Fruit fly (Drosophila melanogaster) whole organism, embryonic: Measurements from ENCODE around the gene CG11367.

Experiments
- Ada2b ChIP-seq: fragments of 200-800 bp; sonication (Bioruptor generic); IDR thresholded peaks from 2 replicates; pipeline ENCODE4 v1.3.6; 2022; ENCODE audit warnings: missing biosample characterization, missing genetic modification characterization
- Asciz ChIP-seq: fragments of 200-800 bp; sonication (Bioruptor generic); optimal IDR thresholded peaks from 2 replicates; lab custom pipeline; 2017; ENCODE audit warnings: missing biosample characterization, mild to moderate bottlenecking, missing genetic modification characterization, missing genetic modification reagents
- B-H1 ChIP-seq: fragments of 200-800 bp; sonication (Bioruptor generic); IDR thresholded peaks from 3 replicates; pipeline ENCODE4 v1.3.6; 2022; ENCODE audit warnings: missing biosample characterization, missing genetic modification characterization
- CG10462 ChIP-seq: fragments of 200-800 bp; sonication (Bioruptor generic); optimal IDR thresholded peaks from 2 replicates; lab custom pipeline; 2016; ENCODE audit warnings: missing biosample characterization, missing genetic modification characterization
- CG12942 ChIP-seq: fragments of 200-800 bp; sonication (Bioruptor generic); optimal IDR thresholded peaks from 3 replicates; lab custom pipeline; 2016; ENCODE audit warnings: missing biosample characterization, missing genetic modification characterization
- CG13287 ChIP-seq: fragments of 200-800 bp; sonication (Bioruptor generic); IDR thresholded peaks from 2 replicates; pipeline ENCODE4 v1.3.6; 2022; ENCODE audit warnings: missing biosample characterization, missing genetic modification characterization; ENCODE audit not compliant: partially characterized antibody
- CG13894 ChIP-seq: fragments of 200-800 bp; sonication (Bioruptor generic); optimal IDR thresholded peaks from 3 replicates; lab custom pipeline; 2018; ENCODE audit warnings: missing biosample characterization, mild to moderate bottlenecking, missing genetic modification characterization, moderate library complexity
- CG14965 ChIP-seq: fragments of 200-800 bp; sonication (Bioruptor generic); optimal IDR thresholded peaks from 2 replicates; lab custom pipeline; 2016; ENCODE audit warnings: missing biosample characterization, missing genetic modification characterization, borderline replicate concordance
- CG17568 ChIP-seq: fragments of 200-800 bp; sonication (Bioruptor generic); optimal IDR thresholded peaks from 2 replicates; lab custom pipeline; 2018; ENCODE audit warnings: missing biosample characterization, mild to moderate bottlenecking, missing genetic modification characterization, moderate library complexity
- CG17612 ChIP-seq: fragments of 200-800 bp; sonication (Bioruptor generic); IDR thresholded peaks from 2 replicates; pipeline ENCODE4 v1.3.6; 2022; ENCODE audit warnings: missing biosample characterization, missing genetic modification characterization
- CG1832 ChIP-seq: fragments of 200-800 bp; sonication (Bioruptor generic); optimal IDR thresholded peaks from 2 replicates; lab custom pipeline; 2017; ENCODE audit warnings: missing biosample characterization, mild to moderate bottlenecking, missing genetic modification characterization, inconsistent platforms
- CG2678 ChIP-seq: fragments of 200-800 bp; sonication (Bioruptor generic); optimal IDR thresholded peaks from 3 replicates; lab custom pipeline; 2019; ENCODE audit warnings: missing biosample characterization, mild to moderate bottlenecking, missing genetic modification characterization, moderate library complexity
- CG3838 ChIP-seq: fragments of 200-800 bp; sonication (Bioruptor generic); optimal IDR thresholded peaks from 3 replicates; lab custom pipeline; 2016; ENCODE audit warnings: missing biosample characterization, missing genetic modification characterization
- CG8388 ChIP-seq: fragments of 200-800 bp; sonication (Bioruptor generic); optimal IDR thresholded peaks from 2 replicates; lab custom pipeline; 2019; ENCODE audit warnings: missing biosample characterization, mild to moderate bottlenecking, missing genetic modification characterization, moderate library complexity
- CG8765 ChIP-seq: fragments of 200-800 bp; sonication (Bioruptor generic); IDR thresholded peaks from 2 replicates; pipeline ENCODE4 v1.3.6; 2022; ENCODE audit warnings: missing biosample characterization, missing genetic modification characterization
- CG8944 ChIP-seq: fragments of 200-800 bp; sonication (Bioruptor generic); optimal IDR thresholded peaks from 3 replicates; lab custom pipeline; 2016; ENCODE audit warnings: missing biosample characterization, missing genetic modification characterization
- E2f2 ChIP-seq: fragments of 200-800 bp; sonication (Bioruptor generic); IDR thresholded peaks from 2 replicates; pipeline ENCODE4 v1.3.6; 2022; ENCODE audit warnings: missing biosample characterization, missing genetic modification characterization
- Gug ChIP-seq: fragments of 200-800 bp; sonication (Bioruptor generic); IDR thresholded peaks from 4 replicates; pipeline ENCODE4 v1.3.6; 2022; ENCODE audit warnings: missing biosample characterization, missing genetic modification characterization
- HLH54F ChIP-seq: fragments of 200-800 bp; sonication (Bioruptor generic); optimal IDR thresholded peaks from 3 replicates; lab custom pipeline; 2016; ENCODE audit warnings: missing biosample characterization, missing genetic modification characterization
- Hr51 ChIP-seq, 2 experiments: fragments of 200-800 bp; sonication (Bioruptor generic); optimal IDR thresholded peaks; 2 replicates in 1 of 2; 3 replicates in 1 of 2; lab custom pipeline; 2016 to 2018; ENCODE audit warnings: missing biosample characterization in 2 of 2, missing genetic modification characterization in 2 of 2, mild to moderate bottlenecking in 1 of 2, moderate library complexity in 1 of 2
- Mad ChIP-seq: fragments of 200-800 bp; sonication (Bioruptor generic); optimal IDR thresholded peaks from 2 replicates; lab custom pipeline; 2016; ENCODE audit warnings: missing biosample characterization, missing genetic modification characterization
- Six4 ChIP-seq: fragments of 200-800 bp; sonication (Bioruptor generic); optimal IDR thresholded peaks from 2 replicates; lab custom pipeline; 2016; ENCODE audit warnings: missing biosample characterization, missing genetic modification characterization
- Spps ChIP-seq: fragments of 200-800 bp; sonication (Bioruptor generic); optimal IDR thresholded peaks from 2 replicates; lab custom pipeline; 2018; ENCODE audit warnings: missing biosample characterization, mild to moderate bottlenecking, missing genetic modification characterization
- ase ChIP-seq: fragments of 200-800 bp; sonication (Bioruptor generic); IDR thresholded peaks from 3 replicates; pipeline ENCODE4 v1.3.6; 2022; ENCODE audit warnings: missing biosample characterization, missing genetic modification characterization
- ato ChIP-seq: fragments of 200-800 bp; sonication (Bioruptor generic); IDR thresholded peaks from 2 replicates; pipeline ENCODE4 v1.3.6; 2022; ENCODE audit warnings: missing biosample characterization, missing genetic modification characterization; ENCODE audit not compliant: partially characterized antibody
- az2 ChIP-seq: fragments of 200-800 bp; sonication (Bioruptor generic); optimal IDR thresholded peaks from 3 replicates; lab custom pipeline; 2016; ENCODE audit warnings: missing biosample characterization, missing genetic modification characterization
- bcd ChIP-seq: fragments of 200-800 bp; sonication (Bioruptor generic); optimal IDR thresholded peaks from 2 replicates; lab custom pipeline; 2017; ENCODE audit warnings: missing biosample characterization, mild to moderate bottlenecking, missing genetic modification characterization
- crc ChIP-seq: fragments of 200-800 bp; sonication (Bioruptor generic); optimal IDR thresholded peaks from 2 replicates; lab custom pipeline; 2016; ENCODE audit warnings: missing biosample characterization, missing genetic modification characterization
- dan ChIP-seq: fragments of 200-800 bp; sonication (Bioruptor generic); IDR thresholded peaks from 2 replicates; pipeline ENCODE4 v1.3.6; 2022; ENCODE audit warnings: missing biosample characterization, missing genetic modification characterization
- exex ChIP-seq: fragments of 200-800 bp; sonication (Bioruptor generic); optimal IDR thresholded peaks from 4 replicates; lab custom pipeline; 2018; ENCODE audit warnings: missing biosample characterization, mild to moderate bottlenecking, missing genetic modification characterization, moderate library complexity
- fru ChIP-seq: fragments of >200 bp; optimal IDR thresholded peaks from 2 replicates; lab custom pipeline; 2017
- fu2 ChIP-seq: fragments of 200-800 bp; sonication (Bioruptor generic); optimal IDR thresholded peaks from 2 replicates; lab custom pipeline; 2016; ENCODE audit warnings: missing biosample characterization, missing genetic modification characterization
- gcm2 ChIP-seq: fragments of 200-800 bp; sonication (Bioruptor generic); optimal IDR thresholded peaks from 2 replicates; lab custom pipeline; 2016; ENCODE audit warnings: missing biosample characterization, missing genetic modification characterization
- gsb ChIP-seq: fragments of 200-800 bp; sonication (Bioruptor generic); IDR thresholded peaks from 2 replicates; pipeline ENCODE4 v1.3.6; 2022; ENCODE audit warnings: missing biosample characterization, missing genetic modification characterization
- gt ChIP-seq: fragments of 200-800 bp; sonication (Bioruptor generic); IDR thresholded peaks from 2 replicates; pipeline ENCODE4 v1.3.6; 2022; ENCODE audit warnings: missing biosample characterization, missing genetic modification characterization
- klu ChIP-seq: fragments of 200-800 bp; sonication (Bioruptor generic); IDR thresholded peaks from 2 replicates; pipeline ENCODE4 v1.3.6; 2022; ENCODE audit warnings: missing biosample characterization, missing genetic modification characterization
- kni ChIP-seq: fragments of 200-800 bp; sonication (Bioruptor generic); optimal IDR thresholded peaks from 3 replicates; lab custom pipeline; 2017; ENCODE audit warnings: mild to moderate bottlenecking, missing biosample characterization, missing genetic modification reagents, missing genetic modification characterization
- lola ChIP-seq, 3 experiments: fragments of >200 bp in 2 of 3; fragments of 200-800 bp in 1 of 3; sonication (Bioruptor generic) in 1 of 3; optimal IDR thresholded peaks; 2 replicates each; lab custom pipeline; 2017 to 2019; ENCODE audit warnings: missing biosample characterization in 3 of 3, missing genetic modification characterization in 3 of 3, mild to moderate bottlenecking in 1 of 3, moderate library complexity in 1 of 3
- lov ChIP-seq, 2 experiments: fragments of 200-800 bp in 1 of 2; fragments of >200 bp in 1 of 2; sonication (Bioruptor generic) in 1 of 2; IDR thresholded peaks in 1 of 2; optimal IDR thresholded peaks in 1 of 2; 2 replicates in 1 of 2; 3 replicates in 1 of 2; pipeline versions ENCODE4 v1.3.6 to Lab custom; 2017 to 2022; ENCODE audit warnings: missing biosample characterization in 1 of 2, missing genetic modification characterization in 1 of 2
- otp ChIP-seq: fragments of 200-800 bp; sonication (Bioruptor generic); IDR thresholded peaks from 3 replicates; pipeline ENCODE4, ENCODE4 v1.3.6; 2022; ENCODE audit warnings: missing biosample characterization, missing genetic modification characterization
- pum ChIP-seq: fragments of 200-800 bp; sonication (Bioruptor generic); optimal IDR thresholded peaks from 2 replicates; lab custom pipeline; 2016; ENCODE audit warnings: missing biosample characterization, missing genetic modification characterization
- ranshi ChIP-seq: fragments of 200-800 bp; sonication (Bioruptor generic); IDR thresholded peaks from 2 replicates; pipeline ENCODE4 v1.3.6; 2022; ENCODE audit warnings: missing biosample characterization, missing genetic modification characterization
- schlank ChIP-seq: fragments of 200-800 bp; sonication (Bioruptor generic); optimal IDR thresholded peaks from 2 replicates; lab custom pipeline; 2018; ENCODE audit warnings: missing biosample characterization, mild to moderate bottlenecking, missing genetic modification characterization
- sna ChIP-seq: fragments of 200-800 bp; sonication (Bioruptor generic); IDR thresholded peaks from 2 replicates; pipeline ENCODE4 v1.3.6; 2022; ENCODE audit warnings: missing biosample characterization, missing genetic modification characterization; ENCODE audit not compliant: partially characterized antibody

The CG11367 gene

dm6 chr3L:22741389-22742120 lies 13.6 kb downstream of the CG11367 start, which contains the start of gene CG7369 (continued):
- TF ChIP-seq HLH54F, result peak; percentile 88
- peak; percentile 41 for TF ChIP-seq CG8388 (GFP tag; lab: Kevin White, UChicago)
- TF ChIP-seq lola (GFP tag; optimal IDR thresholded peaks at IDR 0.05; lab: Kevin White, UChicago), result peak in 1 of 3 experiments; percentile 71
- peak; percentile 64; the same call in 1 of the 2 replicates for TF ChIP-seq klu
- peak; percentile 87 for TF ChIP-seq bcd
- TF ChIP-seq lov (optimal IDR thresholded peaks at IDR 0.05; lab: Kevin White, UChicago), result no peak
- TF ChIP-seq lov (GFP tag; IDR thresholded peaks at IDR 0.05; lab: Robert Waterston, UW), result no peak
- peak; percentile 51; the same call in 1 of the 2 replicates for TF ChIP-seq gt
- TF ChIP-seq exex (tag; lab: Kevin White, UChicago), result peak; percentile 29
- peak; percentile 68 for TF ChIP-seq E2f2 (GFP tag; lab: Robert Waterston, UW)
- no peak for TF ChIP-seq ato (GFP tag; lab: Robert Waterston, UW)
- TF ChIP-seq Ada2b (GFP tag; lab: Robert Waterston, UW), result peak; percentile 74
- TF ChIP-seq CG17612 (GFP tag; lab: Robert Waterston, UW), result peak; percentile 63
- TF ChIP-seq CG12942 (GFP tag; lab: Kevin White, UChicago), result peak; percentile 81
- TF ChIP-seq pum, result peak; percentile 67
- peak; percentile 77 for TF ChIP-seq fu2 (GFP tag; lab: Kevin White, UChicago)
- TF ChIP-seq B-H1 (GFP tag; lab: Robert Waterston, UW), result peak; percentile 58
- peak; percentile 59 for TF ChIP-seq CG10462 (GFP tag; lab: Kevin White, UChicago)
- peak; percentile 5 for TF ChIP-seq Asciz (GFP tag; lab: Kevin White, UChicago)
- TF ChIP-seq Spps (tag; lab: Kevin White, UChicago), result peak; percentile 34
- TF ChIP-seq gcm2 (GFP tag; lab: Kevin White, UChicago), result peak; percentile 70
- peak; percentile 29 for TF ChIP-seq CG3838 (GFP tag; lab: Kevin White, UChicago)
- TF ChIP-seq Hr51 (GFP tag; optimal IDR thresholded peaks at IDR 0.05; lab: Kevin White, UChicago), result peak; percentile 72 to 74
- TF ChIP-seq CG14965 (GFP tag; lab: Kevin White, UChicago), result peak; percentile 20
- TF ChIP-seq schlank (tag; lab: Kevin White, UChicago), result peak; percentile 61
- peak; percentile 68; the same call in 1 of the 2 replicates for TF ChIP-seq ranshi (GFP tag; lab: Robert Waterston, UW)
- TF ChIP-seq gsb, result peak; percentile 64
- peak; percentile 81 for TF ChIP-seq CG13287 (GFP tag; lab: Robert Waterston, UW)
- peak; percentile 82 for TF ChIP-seq az2
- peak; percentile 81 for TF ChIP-seq CG2678 (tag; lab: Kevin White, UChicago)
- no peak for TF ChIP-seq fru (lab: Kevin White, UChicago)
- TF ChIP-seq CG1832 (GFP tag; lab: Kevin White, UChicago), result no peak
- peak; percentile 85 for TF ChIP-seq sna (GFP tag; lab: Robert Waterston, UW)
- peak; percentile 68 for TF ChIP-seq ase (GFP tag; lab: Robert Waterston, UW)
- peak; percentile 80 for TF ChIP-seq Mad
- peak; percentile 68; the same call in 1 of the 3 replicates for TF ChIP-seq otp (GFP tag; lab: Robert Waterston, UW)
- TF ChIP-seq CG8765 (GFP tag; lab: Robert Waterston, UW), result peak; percentile 85
- TF ChIP-seq CG17568 (GFP tag; lab: Kevin White, UChicago), result no peak
- TF ChIP-seq Gug, result peak; percentile 79
- TF ChIP-seq CG13894 (tag; lab: Kevin White, UChicago), result peak; percentile 81
- no peak for TF ChIP-seq dan (GFP tag; lab: Robert Waterston, UW)
- peak; percentile 62 for TF ChIP-seq CG8944 (GFP tag; lab: Kevin White, UChicago)
- TF ChIP-seq kni (GFP tag; lab: Kevin White, UChicago), result peak; percentile 64
- peak; percentile 60 for TF ChIP-seq crc
- TF ChIP-seq Six4, result peak; percentile 77
